Worm (Caenorhabditis elegans): ENCODE results near the gene R10E9.2.

Gene R10E9.2

DNA sequence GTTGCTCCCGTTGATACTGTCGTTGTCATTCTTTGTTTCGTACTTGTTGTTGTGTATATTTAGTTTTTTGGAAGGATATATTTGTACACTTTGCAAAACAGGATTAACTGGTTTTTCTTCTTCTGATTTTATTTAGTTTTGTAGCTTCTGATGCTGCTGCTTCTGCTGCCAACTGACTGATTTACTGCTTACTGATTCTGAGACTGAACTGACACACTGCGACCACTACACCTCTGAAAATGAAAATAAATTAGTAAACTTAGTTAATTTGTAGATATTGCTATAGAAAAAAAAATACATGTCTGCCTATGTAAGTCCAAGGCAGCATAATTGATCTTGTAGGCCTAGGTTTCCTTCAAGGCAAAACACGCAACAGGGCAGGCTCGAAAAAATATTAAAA lies 8.6 kb upstream of the R10E9.2 start, which contains the start of gene R10E9.4:
Gene R10E9.4, minus strand, starts transcription at position 101 of the 400 bp plus-strand sequence.
- TF ChIP-seq fos-1 (tag; optimal IDR thresholded peaks at IDR 0.05), result no peak
- TF ChIP-seq ceh-8 (GFP tag; optimal IDR thresholded peaks at IDR 0.05), result no peak
- TF ChIP-seq hlh-4 (tag; optimal IDR thresholded peaks at IDR 0.05), result no peak
- TF ChIP-seq sup-37 (GFP tag; optimal IDR thresholded peaks at IDR 0.05), result no peak
- TF ChIP-seq isw-1 (GFP tag; IDR thresholded peaks at IDR 0.05), result no peak
- no peak for TF ChIP-seq blmp-1 (tag; optimal IDR thresholded peaks at IDR 0.05)
- no peak for TF ChIP-seq elt-3 (tag; optimal IDR thresholded peaks at IDR 0.05)
- TF ChIP-seq grh-1 (GFP tag; IDR thresholded peaks at IDR 0.05), result no peak
- TF ChIP-seq lin-14 (GFP tag; optimal IDR thresholded peaks at IDR 0.05), result no peak
- no peak for TF ChIP-seq nhr-11 (tag; optimal IDR thresholded peaks at IDR 0.05)
- no peak for TF ChIP-seq aha-1 (tag; optimal IDR thresholded peaks at IDR 0.05)
- no peak for TF ChIP-seq C16A3.4 (tag; optimal IDR thresholded peaks at IDR 0.05)
- TF ChIP-seq zag-1 (tag; optimal IDR thresholded peaks at IDR 0.05), result no peak
- TF ChIP-seq lin-35 (GFP tag; optimal IDR thresholded peaks at IDR 0.05), result no peak
- TF ChIP-seq ztf-4 (tag; optimal IDR thresholded peaks at IDR 0.05), result no peak
- TF ChIP-seq unc-62 (GFP tag; optimal IDR thresholded peaks at IDR 0.05), result no peak
- no peak for TF ChIP-seq unc-98 (GFP tag; IDR thresholded peaks at IDR 0.05)
- no peak for TF ChIP-seq lir-3 (tag; optimal IDR thresholded peaks at IDR 0.05; ENCODE audit: poor library complexity)
- TF ChIP-seq dsc-1 (tag; optimal IDR thresholded peaks at IDR 0.05), result no peak
- TF ChIP-seq Y116A8C.19 (tag; optimal IDR thresholded peaks at IDR 0.05; ENCODE audit: borderline replicate concordance), result no peak

DNA sequence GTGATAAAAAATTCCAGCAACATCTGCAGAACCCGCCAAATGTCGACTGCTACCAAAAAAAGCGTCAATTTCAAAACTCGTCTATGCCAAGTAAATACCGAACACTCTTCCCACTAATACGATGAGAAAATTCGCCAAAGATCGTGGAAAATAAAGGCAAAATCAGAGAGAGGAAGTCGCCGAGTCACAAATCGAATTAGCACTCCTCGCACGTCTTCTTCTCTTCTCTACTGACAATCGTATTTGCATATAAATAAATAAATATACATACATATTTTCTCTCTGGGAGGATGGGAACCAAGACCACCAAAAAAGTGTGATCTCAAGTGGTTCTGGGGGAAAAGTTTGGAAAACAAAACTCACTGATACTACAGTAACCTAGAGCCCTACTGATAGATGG lies 6.3 kb upstream of the R10E9.2 start:
- TF ChIP-seq ceh-8 (GFP tag; optimal IDR thresholded peaks at IDR 0.05) (peak; percentile 26), pax-3 (tag; optimal IDR thresholded peaks at IDR 0.05) (no peak), snpc-4 (tag; optimal IDR thresholded peaks at IDR 0.05) (no peak), blmp-1 (tag; optimal IDR thresholded peaks at IDR 0.05) (no peak), nhr-47 (tag; optimal IDR thresholded peaks at IDR 0.05) (no peak), nhr-20 (tag; optimal IDR thresholded peaks at IDR 0.05) (no peak), tbx-2 (tag; optimal IDR thresholded peaks at IDR 0.05) (no peak), F16B12.6 (tag; optimal IDR thresholded peaks at IDR 0.05) (no peak), Y116A8C.19 (tag; optimal IDR thresholded peaks at IDR 0.05; ENCODE audit: borderline replicate concordance) (no peak), lin-14 (GFP tag; optimal IDR thresholded peaks at IDR 0.05) (peak; percentile 50), nhr-85 (tag) (no peak), nhr-11 (tag; optimal IDR thresholded peaks at IDR 0.05) (no peak), ces-1 (GFP tag; optimal IDR thresholded peaks at IDR 0.05) (peak; percentile 3), zip-4 (GFP tag; optimal IDR thresholded peaks at IDR 0.05) (no peak), snu-23 (GFP tag; optimal IDR thresholded peaks at IDR 0.05) (no peak), fkh-10 (GFP tag; optimal IDR thresholded peaks at IDR 0.05) (peak; percentile 40), elt-2 (tag; optimal IDR thresholded peaks at IDR 0.05) (no peak)

DNA sequence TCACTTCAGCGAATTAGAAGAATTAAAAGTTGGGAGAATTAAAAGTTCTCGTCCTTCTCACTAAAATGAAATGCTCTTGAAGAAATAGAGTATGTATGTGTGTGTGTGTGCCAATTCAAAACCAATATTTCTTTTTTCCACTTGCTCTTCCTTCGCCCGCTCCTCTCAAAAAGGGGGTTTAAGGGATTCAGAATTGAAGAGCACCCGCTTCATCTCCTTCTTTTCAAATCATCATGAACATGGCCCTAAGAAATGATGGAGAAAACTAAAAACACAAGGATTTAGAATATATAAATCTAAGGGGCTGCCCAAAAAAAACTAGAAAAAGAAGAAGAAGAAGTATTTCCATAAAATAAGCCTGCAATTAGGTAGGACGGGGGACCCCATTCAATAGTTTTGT lies 5.0 kb upstream of the R10E9.2 start:
- TF ChIP-seq lin-14 (GFP tag; optimal IDR thresholded peaks at IDR 0.05), result peak; percentile 45
- TF ChIP-seq efl-1 (optimal IDR thresholded peaks at IDR 0.05), result no peak
- TF ChIP-seq efl-1 (GFP tag; optimal IDR thresholded peaks at IDR 0.05 in 1 of 2), result peak in 1 of 2 experiments; percentile 61
- no peak for TF ChIP-seq fkh-8 (tag; optimal IDR thresholded peaks at IDR 0.05)

DNA sequence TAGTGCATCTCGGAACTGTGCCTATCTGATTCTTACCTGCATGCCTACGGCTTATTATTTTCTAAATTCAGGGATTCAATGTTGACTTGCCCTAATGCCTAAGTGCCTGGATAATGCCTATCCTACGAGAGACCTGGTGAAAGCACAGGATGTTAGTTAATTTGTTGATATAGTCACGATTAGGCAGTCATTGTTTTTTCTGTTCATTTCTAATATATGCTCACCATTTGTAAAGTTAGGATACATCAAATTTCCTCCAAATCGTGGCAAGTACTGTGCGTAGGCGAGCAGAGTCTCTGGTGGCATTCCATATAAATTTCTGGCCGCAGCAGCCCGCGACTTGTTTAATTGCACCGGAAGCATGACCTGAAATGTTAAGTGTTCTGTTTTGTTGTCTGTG lies 2.0 kb upstream of the R10E9.2 start:
- TF ChIP-seq elt-3 (tag; optimal IDR thresholded peaks at IDR 0.05), result no peak
- no peak for TF ChIP-seq unc-30 (tag; optimal IDR thresholded peaks at IDR 0.05)
- TF ChIP-seq elt-2 (tag; optimal IDR thresholded peaks at IDR 0.05), result no peak
- no peak for TF ChIP-seq aly-2 (tag; optimal IDR thresholded peaks at IDR 0.05)
- TF ChIP-seq mep-1 (tag; optimal IDR thresholded peaks at IDR 0.05), result no peak
- TF ChIP-seq lin-15B (tag; optimal IDR thresholded peaks at IDR 0.05), result no peak

All from whole organism, L1 larva.